Fruit fly (Drosophila melanogaster) whole organism, prepupa: ENCODE data around the gene CG14963.

Experiments
- CG11294 ChIP-seq: fragments of 200-800 bp; sonication (Bioruptor generic); IDR thresholded peaks from 2 replicates; pipeline ENCODE4 v1.3.6; 2022; ENCODE audit warnings: missing biosample characterization, missing genetic modification characterization
- CG8319 ChIP-seq: fragments of 200-800 bp; sonication (Bioruptor generic); optimal IDR thresholded peaks from 3 replicates; lab custom pipeline; 2016; ENCODE audit warnings: missing biosample characterization, missing genetic modification characterization
- pdm3 ChIP-seq: fragments of 200-800 bp; sonication (Bioruptor generic); optimal IDR thresholded peaks from 3 replicates; lab custom pipeline; 2016; ENCODE audit warnings: missing biosample characterization, missing genetic modification characterization

- TF ChIP-seq pdm3 (GFP tag; lab: Kevin White, UChicago) (no peak), CG11294 (GFP tag; lab: Robert Waterston, UW) (no peak), CG8319 (GFP tag; lab: Kevin White, UChicago) (no peak)
These were observed 36.5 kb upstream of the CG14963 start, which contains the start of the genes CG32269 and CG32270 for dm6 chr3L:3208895-3209294.
